Worm (Caenorhabditis elegans) whole organism, L4 larva: ENCODE results near the gene flp-25.

Source experiments
- ama-1 ChIP-seq: fragments of 150-350 bp; optimal IDR thresholded peaks from 2 replicates; lab custom pipeline; 2014; ENCODE audit warnings: inconsistent platforms, mixed read lengths
- lin-15B ChIP-seq: fragments of 150-350 bp; sonication (generic microtip); optimal IDR thresholded peaks from 3 replicates; lab custom pipeline; 2014; ENCODE audit warnings: missing biosample characterization, missing genetic modification characterization
- lin-29 ChIP-seq: fragments of 200-800 bp; sonication (Bioruptor generic); IDR thresholded peaks from 2 replicates; pipeline ENCODE4 v1.3.6; 2022; ENCODE audit warnings: missing genetic modification reagents, missing genetic modification characterization, missing compliant biosample characterization
- nhr-28 ChIP-seq: fragments of 150-350 bp; optimal IDR thresholded peaks from 2 replicates; lab custom pipeline; 2014; ENCODE audit warnings: missing biosample characterization, missing genetic modification characterization
- unc-39 ChIP-seq: sonication (generic microtip); optimal IDR thresholded peaks from 2 replicates; lab custom pipeline; 2017; ENCODE audit warnings: missing biosample characterization, missing genetic modification characterization

DNA sequence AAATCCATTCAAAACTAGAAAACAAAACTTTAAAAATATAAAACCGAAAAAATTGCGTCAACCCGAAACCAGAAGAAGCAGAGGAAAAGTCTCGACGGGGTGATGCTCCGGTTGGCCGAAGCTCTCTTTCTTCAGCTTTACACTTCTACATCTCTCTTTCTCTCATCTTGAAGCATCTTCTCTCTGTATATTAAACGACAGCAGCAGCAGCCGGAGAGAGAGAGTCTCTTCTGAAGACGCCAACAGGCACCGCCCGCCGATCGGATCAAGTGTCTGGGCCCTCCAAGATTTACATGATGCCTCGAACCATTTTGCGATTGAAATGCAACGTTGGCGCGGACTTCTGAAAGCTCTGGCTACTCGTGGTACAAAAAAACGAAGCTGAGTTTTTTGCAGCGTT lies 14.6 kb upstream of the flp-25 start:
- TF ChIP-seq lin-15B (tag; lab: Kevin White, UChicago) = no peak
- TF ChIP-seq nhr-28 (tag; lab: Kevin White, UChicago) = no peak
- TF ChIP-seq lin-29 = no peak
- TF ChIP-seq unc-39 (tag; lab: Kevin White, UChicago) = no peak
- TF ChIP-seq ama-1 (lab: Kevin White, UChicago) = no peak
